Fruit fly (Drosophila melanogaster) whole organism, embryonic: Measurements from ENCODE around the gene CG45061.

Source experiments
- Ada2b ChIP-seq: fragments of 200-800 bp; sonication (Bioruptor generic); IDR thresholded peaks from 2 replicates; pipeline ENCODE4 v1.3.6; 2022; ENCODE audit warnings: missing biosample characterization, missing genetic modification characterization
- Adf1 ChIP-seq: fragments of 200-800 bp; sonication (Bioruptor generic); IDR thresholded peaks from 2 replicates; pipeline ENCODE4 v1.3.6; 2022; ENCODE audit warnings: missing biosample characterization, missing genetic modification characterization
- Atf6 ChIP-seq: fragments of 200-800 bp; sonication (Bioruptor generic); IDR thresholded peaks from 2 replicates; pipeline ENCODE4 v1.3.6; 2022; ENCODE audit warnings: missing biosample characterization, missing genetic modification characterization
- CG10209 ChIP-seq: fragments of 200-800 bp; sonication (Bioruptor generic); optimal IDR thresholded peaks from 3 replicates; lab custom pipeline; 2017; ENCODE audit warnings: missing biosample characterization, mild to moderate bottlenecking, missing genetic modification characterization, missing genetic modification reagents
- CG11093 ChIP-seq: fragments of 200-800 bp; sonication (Bioruptor generic); IDR thresholded peaks from 3 replicates; pipeline ENCODE4 v1.3.6; 2022; ENCODE audit warnings: missing biosample characterization, missing genetic modification characterization
- CG14441 ChIP-seq: fragments of 200-800 bp; sonication (Bioruptor generic); IDR thresholded peaks from 2 replicates; pipeline ENCODE4 v1.3.6; 2022; ENCODE audit warnings: missing biosample characterization, missing genetic modification characterization
- CG14667 ChIP-seq: fragments of 200-800 bp; sonication (Bioruptor generic); IDR thresholded peaks from 2 replicates; pipeline ENCODE4 v1.3.6; 2022; ENCODE audit warnings: missing biosample characterization, missing genetic modification characterization
- CG15696 ChIP-seq: fragments of 200-800 bp; sonication (Bioruptor generic); optimal IDR thresholded peaks from 2 replicates; lab custom pipeline; 2019; ENCODE audit warnings: missing biosample characterization, mild to moderate bottlenecking, missing genetic modification characterization, moderate library complexity
- CG1602 ChIP-seq: fragments of 200-800 bp; sonication (Bioruptor generic); optimal IDR thresholded peaks from 3 replicates; lab custom pipeline; 2016; ENCODE audit warnings: missing biosample characterization, missing genetic modification characterization
- CG16815 ChIP-seq: fragments of 200-800 bp; sonication (Bioruptor generic); optimal IDR thresholded peaks from 3 replicates; lab custom pipeline; 2017; ENCODE audit warnings: missing biosample characterization, mild to moderate bottlenecking, missing genetic modification characterization
- CG17359 ChIP-seq: fragments of 200-800 bp; sonication (Bioruptor generic); optimal IDR thresholded peaks from 3 replicates; lab custom pipeline; 2018; ENCODE audit warnings: missing biosample characterization, mild to moderate bottlenecking, missing genetic modification characterization, moderate library complexity
- CG17385 ChIP-seq: fragments of 200-800 bp; sonication (Bioruptor generic); optimal IDR thresholded peaks from 3 replicates; lab custom pipeline; 2018; ENCODE audit warnings: missing biosample characterization, mild to moderate bottlenecking, missing genetic modification characterization
- CG2889 ChIP-seq: fragments of 200-800 bp; sonication (Bioruptor generic); IDR thresholded peaks from 3 replicates; pipeline ENCODE4 v1.3.6; 2022; ENCODE audit warnings: missing biosample characterization, missing genetic modification characterization
- CG30403 ChIP-seq: fragments of 200-800 bp; sonication (Bioruptor generic); optimal IDR thresholded peaks from 3 replicates; lab custom pipeline; 2016; ENCODE audit warnings: missing biosample characterization, missing genetic modification characterization
- CG3163 ChIP-seq: fragments of 200-800 bp; sonication (Bioruptor generic); optimal IDR thresholded peaks from 3 replicates; lab custom pipeline; 2016; ENCODE audit warnings: missing biosample characterization, missing genetic modification characterization
- CG3847 ChIP-seq: fragments of 200-800 bp; sonication (Bioruptor generic); IDR thresholded peaks from 2 replicates; pipeline ENCODE4 v1.3.6; 2022; ENCODE audit warnings: missing biosample characterization, missing genetic modification characterization
- CG6175 ChIP-seq: fragments of 200-800 bp; sonication (Bioruptor generic); IDR thresholded peaks from 3 replicates; pipeline ENCODE4 v1.3.6; 2022; ENCODE audit warnings: missing biosample characterization, missing genetic modification characterization
- CG6654 ChIP-seq: fragments of 200-800 bp; sonication (Bioruptor generic); optimal IDR thresholded peaks from 2 replicates; lab custom pipeline; 2017; ENCODE audit warnings: missing biosample characterization, mild to moderate bottlenecking, missing genetic modification characterization
- D ChIP-seq, 2 experiments: fragments of 200-800 bp in 1 of 2; fragments of >200 bp in 1 of 2; sonication (Bioruptor generic) in 1 of 2; optimal IDR thresholded peaks; 2 replicates in 1 of 2; 3 replicates in 1 of 2; lab custom pipeline; 2017; ENCODE audit warnings: mild to moderate bottlenecking in 1 of 2, missing biosample characterization in 1 of 2, missing genetic modification characterization in 1 of 2, missing genetic modification reagents in 1 of 2
- Dbx ChIP-seq: fragments of 200-800 bp; sonication (Bioruptor generic); IDR thresholded peaks from 3 replicates; pipeline ENCODE4 v1.3.6; 2022; ENCODE audit warnings: missing biosample characterization, missing genetic modification characterization
- Dll ChIP-seq: fragments of 200-800 bp; sonication (Bioruptor generic); IDR thresholded peaks from 4 replicates; pipeline ENCODE4 v1.3.6; 2022; ENCODE audit warnings: missing biosample characterization, missing genetic modification characterization; ENCODE audit not compliant: partially characterized antibody
- GATAe ChIP-seq: fragments of 200-800 bp; sonication (Bioruptor generic); conservative IDR thresholded peaks from 2 replicates; pipeline ENCODE4 v1.3.6; 2022; ENCODE audit warnings: missing biosample characterization, missing genetic modification characterization
- Gsc ChIP-seq: fragments of 200-800 bp; sonication (Bioruptor generic); IDR thresholded peaks from 2 replicates; pipeline ENCODE4 v1.3.6; 2022; ENCODE audit warnings: missing biosample characterization, missing genetic modification characterization
- HHEX ChIP-seq: fragments of 200-800 bp; sonication (Bioruptor generic); optimal IDR thresholded peaks from 3 replicates; lab custom pipeline; 2017; ENCODE audit warnings: missing biosample characterization, mild to moderate bottlenecking, missing genetic modification characterization, missing genetic modification reagents
- Hr78 ChIP-seq, 2 experiments: fragments of 200-800 bp in 1 of 2; fragments of >200 bp in 1 of 2; sonication (Bioruptor generic) in 1 of 2; optimal IDR thresholded peaks; 2 replicates each; lab custom pipeline; 2017 to 2019; ENCODE audit warnings: missing biosample characterization in 2 of 2, missing genetic modification characterization in 2 of 2, mild to moderate bottlenecking in 1 of 2, moderate library complexity in 1 of 2
- Lpt ChIP-seq: fragments of >200 bp; optimal IDR thresholded peaks from 2 replicates; lab custom pipeline; 2018; ENCODE audit warnings: missing biosample characterization, missing genetic modification characterization
- Mad ChIP-seq: fragments of 200-800 bp; sonication (Bioruptor generic); optimal IDR thresholded peaks from 2 replicates; lab custom pipeline; 2016; ENCODE audit warnings: missing biosample characterization, missing genetic modification characterization
- NC2β ChIP-seq: fragments of 200-800 bp; sonication (Bioruptor generic); optimal IDR thresholded peaks from 2 replicates; lab custom pipeline; 2016; ENCODE audit warnings: missing biosample characterization, missing genetic modification characterization
- Spps ChIP-seq: fragments of 200-800 bp; sonication (Bioruptor generic); optimal IDR thresholded peaks from 2 replicates; lab custom pipeline; 2018; ENCODE audit warnings: missing biosample characterization, mild to moderate bottlenecking, missing genetic modification characterization
- Trl ChIP-seq, 3 experiments: fragments of >200 bp in 2 of 3; fragments of 200-800 bp in 1 of 3; sonication (Bioruptor generic) in 1 of 3; optimal IDR thresholded peaks; 2 replicates in 1 of 3; 3 replicates in 2 of 3; lab custom pipeline; 2016 to 2017; ENCODE audit warnings: missing biosample characterization in 1 of 3, missing genetic modification characterization in 1 of 3
- cg ChIP-seq: fragments of 200-800 bp; sonication (Bioruptor generic); optimal IDR thresholded peaks from 3 replicates; lab custom pipeline; 2019; ENCODE audit warnings: missing biosample characterization, mild to moderate bottlenecking, missing genetic modification characterization, moderate library complexity
- chinmo ChIP-seq: fragments of 200-800 bp; sonication (Bioruptor generic); IDR thresholded peaks from 4 replicates; pipeline ENCODE4 v1.3.6; 2022; ENCODE audit warnings: missing biosample characterization, missing genetic modification characterization; ENCODE audit not compliant: partially characterized antibody
- fd102C ChIP-seq: fragments of 200-800 bp; sonication (Bioruptor generic); optimal IDR thresholded peaks from 2 replicates; lab custom pipeline; 2018; ENCODE audit warnings: missing biosample characterization, mild to moderate bottlenecking, missing genetic modification characterization, moderate library complexity
- fd96Cb ChIP-seq: fragments of 200-800 bp; sonication (Bioruptor generic); optimal IDR thresholded peaks from 2 replicates; lab custom pipeline; 2018; ENCODE audit warnings: missing biosample characterization, mild to moderate bottlenecking, missing genetic modification characterization, moderate library complexity
- gcm ChIP-seq: fragments of 200-800 bp; sonication (Bioruptor generic); optimal IDR thresholded peaks from 2 replicates; lab custom pipeline; 2019; ENCODE audit warnings: missing biosample characterization, mild to moderate bottlenecking, missing genetic modification characterization, moderate library complexity
- her ChIP-seq: fragments of 200-800 bp; sonication (Bioruptor generic); optimal IDR thresholded peaks from 2 replicates; lab custom pipeline; 2016; ENCODE audit warnings: missing biosample characterization, missing genetic modification characterization
- hkb ChIP-seq, 2 experiments: fragments of 200-800 bp in 1 of 2; fragments of >200 bp in 1 of 2; sonication (Bioruptor generic) in 1 of 2; IDR thresholded peaks in 1 of 2; optimal IDR thresholded peaks in 1 of 2; 2 replicates each; pipeline versions ENCODE4 v1.3.6 to Lab custom; 2017 to 2022; ENCODE audit warnings: missing biosample characterization in 1 of 2, missing genetic modification characterization in 1 of 2
- knrl ChIP-seq: fragments of 200-800 bp; sonication (Bioruptor generic); IDR thresholded peaks from 3 replicates; pipeline ENCODE4 v1.3.6; 2022; ENCODE audit warnings: missing biosample characterization, missing genetic modification characterization; ENCODE audit not compliant: partially characterized antibody
- pfk ChIP-seq: fragments of 200-800 bp; sonication (Bioruptor generic); optimal IDR thresholded peaks from 2 replicates; lab custom pipeline; 2018; ENCODE audit warnings: missing biosample characterization, mild to moderate bottlenecking, missing genetic modification characterization, moderate library complexity
- pho ChIP-seq: fragments of 200-800 bp; sonication (Bioruptor generic); optimal IDR thresholded peaks from 2 replicates; lab custom pipeline; 2016; ENCODE audit warnings: missing biosample characterization, missing genetic modification characterization
- psq ChIP-seq: fragments of 200-800 bp; sonication (Bioruptor generic); optimal IDR thresholded peaks from 2 replicates; lab custom pipeline; 2017; ENCODE audit warnings: missing biosample characterization, missing genetic modification characterization
- shn ChIP-seq: fragments of 200-800 bp; sonication (Bioruptor generic); optimal IDR thresholded peaks from 3 replicates; lab custom pipeline; 2016; ENCODE audit warnings: missing biosample characterization, missing genetic modification characterization
- tna ChIP-seq: fragments of 200-800 bp; sonication (Bioruptor generic); IDR thresholded peaks from 2 replicates; pipeline ENCODE4 v1.3.6; 2022; ENCODE audit warnings: missing biosample characterization, missing genetic modification characterization; ENCODE audit not compliant: partially characterized antibody
- toy ChIP-seq: fragments of 200-800 bp; sonication (Bioruptor generic); IDR thresholded peaks from 2 replicates; pipeline ENCODE4 v1.3.6; 2022; ENCODE audit warnings: missing biosample characterization, missing genetic modification characterization
- tup ChIP-seq: fragments of 200-800 bp; sonication (Bioruptor generic); optimal IDR thresholded peaks from 2 replicates; lab custom pipeline; 2016; ENCODE audit warnings: missing biosample characterization, mild to moderate bottlenecking, missing genetic modification characterization, moderate library complexity
- zen ChIP-seq: fragments of 200-800 bp; sonication (Bioruptor generic); optimal IDR thresholded peaks from 3 replicates; lab custom pipeline; 2018; ENCODE audit warnings: missing biosample characterization, mild to moderate bottlenecking, missing genetic modification characterization, moderate library complexity

Gene CG45061

DNA sequence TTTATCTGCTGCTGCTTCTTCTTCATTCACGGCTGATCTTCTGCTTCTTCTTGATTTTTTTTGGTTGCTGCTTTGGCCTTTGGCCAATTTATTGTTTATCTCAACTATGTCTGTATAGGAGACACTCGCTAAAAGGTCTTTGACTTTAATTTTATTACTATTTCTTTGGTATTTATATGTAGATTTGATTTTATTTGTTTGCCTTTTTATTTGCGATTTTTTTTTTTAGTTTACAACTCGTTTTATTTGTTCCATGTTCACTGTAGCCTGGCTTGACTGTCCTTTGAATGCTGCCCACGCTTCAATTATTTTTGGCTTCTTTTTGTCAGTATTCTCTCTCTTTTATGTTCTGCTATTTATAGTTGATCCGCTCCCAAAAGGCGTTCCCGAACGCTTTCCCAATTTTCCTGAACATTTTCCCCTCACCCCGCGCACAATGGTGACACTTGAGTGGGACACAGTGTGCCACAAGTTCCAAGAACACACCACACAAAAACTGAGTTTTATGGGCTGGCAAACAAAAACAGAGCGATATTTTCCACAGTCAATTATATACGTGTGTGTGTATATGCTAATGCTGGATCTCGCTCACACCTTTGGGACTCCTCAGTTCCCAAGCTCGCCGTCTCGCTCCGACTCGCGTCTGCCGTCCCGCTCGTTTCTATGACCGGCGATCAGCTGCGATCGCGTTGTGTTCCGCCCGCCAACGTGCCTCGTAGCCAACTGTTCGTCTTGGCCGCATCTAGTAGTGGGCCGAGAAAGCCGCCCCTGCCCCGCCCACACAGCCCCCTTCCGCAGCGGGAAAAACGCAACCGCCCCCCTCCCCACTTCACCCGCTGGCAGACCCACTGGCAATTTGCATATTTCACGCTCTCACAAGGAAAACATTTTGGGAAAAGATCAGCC lies 4.7 kb upstream of the CG45061 start, which contains the start of gene CG15247 (continued):
- TF ChIP-seq CG3163 (GFP tag; lab: Kevin White, UChicago) = peak; percentile 24
- peak in 1 of 2 experiments; percentile 41 for TF ChIP-seq Hr78 (GFP tag; optimal IDR thresholded peaks at IDR 0.05; lab: Kevin White, UChicago)
- TF ChIP-seq Ada2b (GFP tag; lab: Robert Waterston, UW) = peak; percentile 83
- TF ChIP-seq toy = 0 out of 2 replicates have a peak, but pooled peaks have one; percentile 24
- TF ChIP-seq tna (GFP tag; lab: Robert Waterston, UW) = 0 out of 2 replicates have a peak, but pooled peaks have one; percentile 12
- peak; percentile 41 for TF ChIP-seq pho
- no peak for TF ChIP-seq Dll (GFP tag; lab: Robert Waterston, UW)
- peak; percentile 44 for TF ChIP-seq cg (GFP tag; lab: Kevin White, UChicago)
- TF ChIP-seq CG14441 (GFP tag; lab: Robert Waterston, UW) = peak; percentile 82
- no peak for TF ChIP-seq her
- TF ChIP-seq Trl (optimal IDR thresholded peaks at IDR 0.05; lab: Kevin White, UChicago) = no peak
- TF ChIP-seq Trl (GFP tag; optimal IDR thresholded peaks at IDR 0.05; lab: Kevin White, UChicago) = peak; percentile 72
- TF ChIP-seq CG6175 (GFP tag; lab: Robert Waterston, UW) = peak; percentile 64; the same call in 2 of the 3 replicates
- peak; percentile 28 for TF ChIP-seq Spps
- TF ChIP-seq Lpt (GFP tag; lab: Kevin White, UChicago) = no peak
- peak; percentile 60 for TF ChIP-seq CG15696 (tag; lab: Kevin White, UChicago)
- peak; percentile 75 for TF ChIP-seq CG17359
- peak; percentile 22 for TF ChIP-seq Mad
- peak; percentile 47 for TF ChIP-seq gcm (GFP tag; lab: Kevin White, UChicago)
- no peak for TF ChIP-seq psq (GFP tag; lab: Kevin White, UChicago)
- no peak for TF ChIP-seq tup (GFP tag; lab: Kevin White, UChicago)
- no peak for TF ChIP-seq shn (GFP tag; lab: Kevin White, UChicago)
- TF ChIP-seq Atf6 (GFP tag; lab: Robert Waterston, UW) = peak; percentile 77; the same call in 1 of the 2 replicates
- TF ChIP-seq CG11093 (GFP tag; lab: Robert Waterston, UW) = peak; percentile 67; the same call in 2 of the 3 replicates
- peak; percentile 69 for TF ChIP-seq CG1602
- TF ChIP-seq CG14667 (GFP tag; lab: Robert Waterston, UW) = peak; percentile 82
- TF ChIP-seq Adf1 = no peak
- TF ChIP-seq CG10209 (GFP tag; lab: Kevin White, UChicago) = peak; percentile 60
- TF ChIP-seq pfk = no peak
- peak; percentile 78 for TF ChIP-seq CG3847 (GFP tag; lab: Robert Waterston, UW)
- peak; percentile 63 for TF ChIP-seq CG2889 (GFP tag; lab: Robert Waterston, UW)
- TF ChIP-seq HHEX (GFP tag; lab: Kevin White, UChicago) = peak; percentile 30
- TF ChIP-seq Gsc = peak; percentile 31; the same call in 1 of the 2 replicates
- TF ChIP-seq GATAe = no peak
- no peak for TF ChIP-seq fd102C (GFP tag; lab: Kevin White, UChicago)
- peak; percentile 40 for TF ChIP-seq zen (tag; lab: Kevin White, UChicago)
- peak; percentile 77 for TF ChIP-seq CG17385
- no peak for TF ChIP-seq D (optimal IDR thresholded peaks at IDR 0.05; lab: Kevin White, UChicago)
- TF ChIP-seq D (GFP tag; optimal IDR thresholded peaks at IDR 0.05; lab: Kevin White, UChicago) = peak; percentile 48
- TF ChIP-seq hkb (optimal IDR thresholded peaks at IDR 0.05; lab: Kevin White, UChicago) = no peak
- peak; percentile 80 for TF ChIP-seq hkb (GFP tag; IDR thresholded peaks at IDR 0.05; lab: Robert Waterston, UW)
- TF ChIP-seq CG16815 (GFP tag; lab: Kevin White, UChicago) = peak; percentile 59
- no peak for TF ChIP-seq knrl (GFP tag; lab: Robert Waterston, UW)
- peak; percentile 24 for TF ChIP-seq NC2β (GFP tag; lab: Kevin White, UChicago)
- TF ChIP-seq chinmo (GFP tag; lab: Robert Waterston, UW) = 0 out of 4 replicates have a peak, but pooled peaks have one; percentile 63
- peak; percentile 75 for TF ChIP-seq fd96Cb (tag; lab: Kevin White, UChicago)
- TF ChIP-seq CG6654 (GFP tag; lab: Kevin White, UChicago) = peak; percentile 9
- peak; percentile 69 for TF ChIP-seq CG30403 (GFP tag; lab: Kevin White, UChicago)
- TF ChIP-seq Dbx (GFP tag; lab: Robert Waterston, UW) = peak; percentile 53; the same call in 2 of the 3 replicates
